Worm (Caenorhabditis elegans): Measurements from ENCODE around the gene gldi-11.

gldi-11 gene

DNA sequence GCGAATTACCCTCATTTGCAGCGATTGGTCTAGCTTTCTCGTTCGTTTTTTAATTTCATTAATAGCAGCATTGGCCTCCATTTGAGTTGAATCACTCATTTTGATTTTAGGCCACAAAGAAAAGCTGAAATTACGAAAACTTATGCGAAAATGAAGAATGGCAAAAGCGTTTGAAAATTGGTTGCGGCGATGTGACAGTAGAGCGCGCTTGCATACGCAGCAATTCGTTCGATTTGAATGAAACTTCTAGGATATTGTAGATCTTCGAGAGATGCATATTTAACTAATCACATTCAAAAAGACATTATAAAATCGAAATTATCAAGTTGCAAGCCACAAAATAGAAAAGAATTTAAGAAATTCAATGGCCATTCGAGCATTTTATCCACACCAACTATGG is 14.1 kb upstream of the gldi-11 start, which contains the start of gene ulp-2:
Gene ulp-2, minus strand, starts transcription at position 158 of the 400 bp plus-strand sequence.
- TF ChIP-seq nhr-12 (tag; optimal IDR thresholded peaks at IDR 0.05), result no peak
- no peak for TF ChIP-seq nhr-76 (tag; optimal IDR thresholded peaks at IDR 0.05)
- TF ChIP-seq mep-1 (tag; optimal IDR thresholded peaks at IDR 0.05), result no peak
- peak; percentile 6 for TF ChIP-seq hlh-1 (tag; optimal IDR thresholded peaks at IDR 0.05)
- TF ChIP-seq sem-2 (GFP tag; optimal IDR thresholded peaks at IDR 0.05), result no peak

- TF ChIP-seq elt-3 (tag; optimal IDR thresholded peaks at IDR 0.05), result no peak
- TF ChIP-seq mab-5 (tag; optimal IDR thresholded peaks at IDR 0.05), result no peak
- no peak for TF ChIP-seq ceh-83 (GFP tag; optimal IDR thresholded peaks at IDR 0.05)
- peak; percentile 26 for TF ChIP-seq hlh-1 (tag; optimal IDR thresholded peaks at IDR 0.05)
- peak; percentile 27 for TF ChIP-seq sptf-1 (tag; optimal IDR thresholded peaks at IDR 0.05)
- no peak for TF ChIP-seq nhr-2 (tag; optimal IDR thresholded peaks at IDR 0.05)
- peak; percentile 62 for TF ChIP-seq lsy-2 (tag; optimal IDR thresholded peaks at IDR 0.05)
- TF ChIP-seq ceh-39 (tag; optimal IDR thresholded peaks at IDR 0.05), result no peak
- no peak for TF ChIP-seq tbx-8 (GFP tag; optimal IDR thresholded peaks at IDR 0.05)
- TF ChIP-seq blmp-1 (tag; optimal IDR thresholded peaks at IDR 0.05), result no peak
- TF ChIP-seq zip-8 (tag; optimal IDR thresholded peaks at IDR 0.05), result no peak
- peak; percentile 82 for TF ChIP-seq mep-1 (tag; optimal IDR thresholded peaks at IDR 0.05)
- TF ChIP-seq ces-1 (GFP tag; optimal IDR thresholded peaks at IDR 0.05), result no peak
- peak; percentile 24 for TF ChIP-seq lin-13 (tag; optimal IDR thresholded peaks at IDR 0.05)
- TF ChIP-seq M03D4.4 (tag; optimal IDR thresholded peaks at IDR 0.05), result no peak
- TF ChIP-seq sem-2 (GFP tag; optimal IDR thresholded peaks at IDR 0.05), result no peak
- peak; percentile 19 for TF ChIP-seq pha-4 (tag; optimal IDR thresholded peaks at IDR 0.05)
- TF ChIP-seq mls-2 (tag; optimal IDR thresholded peaks at IDR 0.05), result no peak
- TF ChIP-seq lin-32 (GFP tag; optimal IDR thresholded peaks at IDR 0.05), result no peak
- no peak for TF ChIP-seq unc-39 (tag; optimal IDR thresholded peaks at IDR 0.05)
- peak; percentile 72 for TF ChIP-seq nhr-237 (tag; optimal IDR thresholded peaks at IDR 0.05)
- TF ChIP-seq nhr-28 (tag; optimal IDR thresholded peaks at IDR 0.05), result no peak
- no peak for TF ChIP-seq nhr-76 (tag; optimal IDR thresholded peaks at IDR 0.05)
- TF ChIP-seq cnd-1 (tag; optimal IDR thresholded peaks at IDR 0.05), result no peak
Observed at ce11 chrII:4955353-4955752, 9.8 kb upstream of the gldi-11 start, which contains the start of gene pbs-3. TSS of gene pbs-3 (minus strand) at chrII:4955427.

ce11 chrII:4954099-4954959 is 8.7 kb upstream of the gldi-11 start:
- TF ChIP-seq flh-1 (GFP tag; optimal IDR thresholded peaks at IDR 0.05) (no peak), hlh-1 (tag; optimal IDR thresholded peaks at IDR 0.05) (no peak), unc-62 (GFP tag; optimal IDR thresholded peaks at IDR 0.05) (no peak), blmp-1 (tag; optimal IDR thresholded peaks at IDR 0.05) (no peak), mab-5 (tag; optimal IDR thresholded peaks at IDR 0.05) (no peak), bed-3 (GFP tag; optimal IDR thresholded peaks at IDR 0.05) (no peak), nhr-12 (tag; optimal IDR thresholded peaks at IDR 0.05) (no peak)

ce11 chrII:4953289-4953688 is 7.7 kb upstream of the gldi-11 start, which contains the start of gene ndx-3:
TSS of gene ndx-3 (plus strand) at chrII:4953589.
- TF ChIP-seq lsy-2 (tag; optimal IDR thresholded peaks at IDR 0.05) (no peak), M03D4.4 (tag; optimal IDR thresholded peaks at IDR 0.05) (no peak), blmp-1 (tag; optimal IDR thresholded peaks at IDR 0.05) (no peak), ceh-83 (GFP tag; optimal IDR thresholded peaks at IDR 0.05) (no peak), zip-8 (tag; optimal IDR thresholded peaks at IDR 0.05) (no peak), snpc-4 (tag; optimal IDR thresholded peaks at IDR 0.05) (no peak), unc-120 (tag; optimal IDR thresholded peaks at IDR 0.05; ENCODE audit: poor library complexity, severe bottlenecking) (no peak), elt-3 (tag; optimal IDR thresholded peaks at IDR 0.05) (no peak), unc-62 (GFP tag; optimal IDR thresholded peaks at IDR 0.05) (no peak), ces-1 (GFP tag; optimal IDR thresholded peaks at IDR 0.05) (no peak), sptf-1 (tag; optimal IDR thresholded peaks at IDR 0.05) (no peak), nhr-28 (tag; optimal IDR thresholded peaks at IDR 0.05) (no peak), elt-1 (tag; optimal IDR thresholded peaks at IDR 0.05; ENCODE audit: borderline replicate concordance, insufficient read depth) (no peak), ztf-11 (tag; optimal IDR thresholded peaks at IDR 0.05) (no peak), nhr-237 (tag; optimal IDR thresholded peaks at IDR 0.05) (no peak), unc-39 (tag; optimal IDR thresholded peaks at IDR 0.05) (no peak), flh-1 (GFP tag; optimal IDR thresholded peaks at IDR 0.05) (no peak), cnd-1 (tag; optimal IDR thresholded peaks at IDR 0.05) (no peak), bed-3 (GFP tag; optimal IDR thresholded peaks at IDR 0.05) (no peak), mab-5 (tag; optimal IDR thresholded peaks at IDR 0.05) (no peak)

Data from whole organism, mixed stage, embryonic.